Fruit fly (Drosophila melanogaster) whole organism: ENCODE measurements around the gene Polr1D.

ENCODE experiments used
- Dll ChIP-seq: fragments of >200 bp; optimal IDR thresholded peaks from 2 replicates; lab custom pipeline; 2017
- pan ChIP-seq: fragments of >200 bp; optimal IDR thresholded peaks from 2 replicates; lab custom pipeline; 2017
- psq ChIP-seq: fragments of >200 bp; optimal IDR thresholded peaks from 2 replicates; lab custom pipeline; 2017
- usp ChIP-seq: fragments of >200 bp; optimal IDR thresholded peaks from 2 replicates; lab custom pipeline; 2017; ENCODE audit warnings: missing biosample characterization, missing genetic modification characterization, mixed read lengths

DNA sequence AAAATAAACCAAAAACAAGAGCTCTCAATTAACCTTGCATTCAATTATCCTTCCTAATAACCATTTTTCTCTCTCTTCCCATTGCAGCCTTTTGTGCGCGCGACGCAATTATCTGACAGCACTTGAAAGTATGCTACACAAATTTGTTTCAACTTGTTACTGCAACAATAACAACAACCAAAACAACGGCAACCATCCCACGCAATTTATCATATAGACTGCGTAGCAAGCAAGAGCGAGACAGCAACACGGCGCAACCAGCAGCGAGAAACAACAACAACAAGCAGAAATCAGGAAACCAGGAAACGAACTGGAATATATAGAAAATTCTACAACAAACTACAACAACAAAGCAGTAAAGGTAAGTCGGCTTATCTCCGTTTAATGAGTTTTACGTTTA, 31.0 kb upstream of the Polr1D start:
- TF ChIP-seq Dll (lab: Kevin White, UChicago) (no peak), usp (GFP tag; lab: Kevin White, UChicago) (no peak), psq (no peak), pan (lab: Kevin White, UChicago) (no peak)
